Worm (Caenorhabditis elegans) whole organism, young adult: ENCODE results near the gene pap-2.
A peak's percentile ranks its signal among the peaks of the same experiment; 100 is the strongest.

Experiments
- B0019.2 ChIP-seq: fragments of 200-800 bp; sonication (Bioruptor generic); conservative IDR thresholded peaks from 2 replicates; pipeline ENCODE4 v1.3.6; 2022; ENCODE audit warnings: missing genetic modification reagents, missing genetic modification characterization, missing compliant biosample characterization
- F37B4.10 ChIP-seq: fragments of 200-800 bp; sonication (Bioruptor generic); IDR thresholded peaks from 2 replicates; pipeline ENCODE4 v1.3.6; 2022; ENCODE audit warnings: missing genetic modification characterization, missing compliant biosample characterization
- F55B11.4 ChIP-seq: sonication (generic microtip); optimal IDR thresholded peaks from 2 replicates; lab custom pipeline; 2016; ENCODE audit warnings: missing compliant biosample characterization, missing genetic modification characterization, borderline replicate concordance; ENCODE audit not compliant: insufficient read depth
- F57A8.1 ChIP-seq: fragments of 200-800 bp; sonication (Bioruptor generic); optimal IDR thresholded peaks from 2 replicates; lab custom pipeline; 2018; ENCODE audit warnings: mild to moderate bottlenecking, missing genetic modification characterization, moderate library complexity, missing compliant biosample characterization
- F57C9.4 ChIP-seq: sonication (generic microtip); optimal IDR thresholded peaks from 2 replicates; lab custom pipeline; 2017; ENCODE audit warnings: mild to moderate bottlenecking, missing genetic modification characterization, missing compliant biosample characterization
- K12H6.12 ChIP-seq: fragments of 200-800 bp; sonication (Bioruptor generic); optimal IDR thresholded peaks from 2 replicates; lab custom pipeline; 2018; ENCODE audit warnings: mild to moderate bottlenecking, missing genetic modification characterization, missing compliant biosample characterization
- T07F8.4 ChIP-seq: sonication (generic microtip); optimal IDR thresholded peaks from 2 replicates; lab custom pipeline; 2016; ENCODE audit warnings: mild to moderate bottlenecking, missing genetic modification characterization, moderate library complexity, missing compliant biosample characterization
- T26A5.8 ChIP-seq: sonication (generic microtip); optimal IDR thresholded peaks from 2 replicates; lab custom pipeline; 2016; ENCODE audit warnings: missing genetic modification characterization, missing compliant biosample characterization
- Y53F4B.3 ChIP-seq: fragments of 200-800 bp; sonication (Bioruptor generic); IDR thresholded peaks from 2 replicates; pipeline ENCODE4 v1.3.6; 2022; ENCODE audit warnings: missing genetic modification reagents, missing genetic modification characterization, missing compliant biosample characterization
- ZK185.1 ChIP-seq: sonication (generic microtip); optimal IDR thresholded peaks from 2 replicates; lab custom pipeline; 2016; ENCODE audit warnings: mild to moderate bottlenecking, missing genetic modification characterization, missing compliant biosample characterization; ENCODE audit not compliant: poor library complexity, severe bottlenecking
- akir-1 ChIP-seq: fragments of 200-800 bp; sonication (Bioruptor generic); optimal IDR thresholded peaks from 2 replicates; lab custom pipeline; 2018; ENCODE audit warnings: mild to moderate bottlenecking, missing genetic modification characterization, moderate library complexity, missing compliant biosample characterization
- ama-1 ChIP-seq, 3 experiments: fragments of 150-350 bp in 1 of 3; sonication (generic microtip) in 2 of 3; optimal IDR thresholded peaks; 2 replicates each; lab custom pipeline; 2014 to 2018; ENCODE audit warnings: missing biosample characterization in 2 of 3, missing genetic modification characterization in 2 of 3, missing genetic modification reagents in 2 of 3
- attf-6 ChIP-seq: fragments of 200-800 bp; sonication (Bioruptor generic); IDR thresholded peaks from 2 replicates; pipeline ENCODE4 v1.3.6; 2022; ENCODE audit warnings: missing genetic modification reagents, missing genetic modification characterization, missing compliant biosample characterization
- bed-1 ChIP-seq: fragments of 200-800 bp; sonication (Bioruptor generic); IDR thresholded peaks from 2 replicates; pipeline ENCODE4 v1.3.6; 2022; ENCODE audit warnings: missing genetic modification reagents, missing genetic modification characterization, missing compliant biosample characterization
- cebp-1 ChIP-seq, 2 experiments: fragments of 200-800 bp in 1 of 2; sonication (Bioruptor generic) in 1 of 2; sonication (generic microtip) in 1 of 2; IDR thresholded peaks in 1 of 2; optimal IDR thresholded peaks in 1 of 2; 2 replicates each; pipeline versions ENCODE4 v1.3.6 to Lab custom; 2017 to 2022; ENCODE audit warnings: missing compliant biosample characterization in 2 of 2, missing genetic modification characterization in 2 of 2, mild to moderate bottlenecking in 1 of 2, missing genetic modification reagents in 1 of 2, moderate library complexity in 1 of 2
- ceh-100 ChIP-seq: fragments of 200-800 bp; sonication (Bioruptor generic); IDR thresholded peaks from 2 replicates; pipeline ENCODE4 v1.3.6; 2022; ENCODE audit warnings: missing genetic modification reagents, missing genetic modification characterization, missing compliant biosample characterization
- ceh-40 ChIP-seq: fragments of 200-800 bp; sonication (Bioruptor generic); IDR thresholded peaks from 2 replicates; pipeline ENCODE4 v1.3.6; 2022; ENCODE audit warnings: missing genetic modification characterization, missing compliant biosample characterization
- ceh-79 ChIP-seq: sonication (generic microtip); optimal IDR thresholded peaks from 2 replicates; lab custom pipeline; 2017; ENCODE audit warnings: mild to moderate bottlenecking, missing genetic modification characterization, missing compliant biosample characterization
- ceh-91 ChIP-seq: fragments of 200-800 bp; sonication (Bioruptor generic); IDR thresholded peaks from 2 replicates; pipeline ENCODE4 v1.3.6; 2022; ENCODE audit warnings: missing genetic modification reagents, missing genetic modification characterization, missing compliant biosample characterization
- die-1 ChIP-seq: sonication (generic microtip); optimal IDR thresholded peaks from 2 replicates; lab custom pipeline; 2016; ENCODE audit warnings: missing genotype, mild to moderate bottlenecking, missing genetic modification characterization, missing compliant biosample characterization
- dox-1 ChIP-seq: fragments of 200-800 bp; sonication (Bioruptor generic); IDR thresholded peaks from 2 replicates; pipeline ENCODE4 v1.3.6; 2022; ENCODE audit warnings: missing genetic modification reagents, missing genetic modification characterization, missing compliant biosample characterization
- dpl-1 ChIP-seq: fragments of 150-350 bp; optimal IDR thresholded peaks from 2 replicates; lab custom pipeline; 2014; ENCODE audit warnings: missing biosample characterization, missing genetic modification reagents, missing genetic modification characterization
- efl-1 ChIP-seq: fragments of 150-350 bp; optimal IDR thresholded peaks from 2 replicates; lab custom pipeline; 2014; ENCODE audit warnings: missing biosample characterization, missing genetic modification reagents, missing genetic modification characterization
- ekl-4 ChIP-seq: fragments of 200-800 bp; sonication (Bioruptor generic); IDR thresholded peaks from 2 replicates; pipeline ENCODE4 v1.3.6; 2022; ENCODE audit warnings: missing genetic modification reagents, missing genetic modification characterization, missing compliant biosample characterization
- hmg-1.2 ChIP-seq: fragments of 200-800 bp; sonication (Bioruptor generic); IDR thresholded peaks from 2 replicates; pipeline ENCODE4 v1.3.6; 2022; ENCODE audit warnings: missing genetic modification reagents, missing genetic modification characterization, missing compliant biosample characterization
- hsf-1 ChIP-seq: fragments of 200-800 bp; sonication (Bioruptor generic); IDR thresholded peaks from 2 replicates; pipeline ENCODE4 v1.3.6; 2022; ENCODE audit warnings: missing genetic modification reagents, missing genetic modification characterization, missing compliant biosample characterization
- let-607 ChIP-seq, 2 experiments: fragments of 200-800 bp in 1 of 2; sonication (Bioruptor generic) in 1 of 2; sonication (generic microtip) in 1 of 2; optimal IDR thresholded peaks; 2 replicates each; lab custom pipeline; 2016 to 2018; ENCODE audit warnings: mild to moderate bottlenecking in 2 of 2, missing compliant biosample characterization in 2 of 2, missing genetic modification characterization in 2 of 2, moderate library complexity in 2 of 2, missing genotype in 1 of 2
- lin-35 ChIP-seq, 3 experiments: fragments of 150-350 bp in 2 of 3; sonication (generic microtip) in 1 of 3; optimal IDR thresholded peaks; 2 replicates each; lab custom pipeline; 2014 to 2018; ENCODE audit warnings: missing biosample characterization in 3 of 3, missing genetic modification characterization in 3 of 3, missing genetic modification reagents in 3 of 3
- lir-1 ChIP-seq: fragments of 200-800 bp; sonication (Bioruptor generic); conservative IDR thresholded peaks from 2 replicates; pipeline ENCODE4 v1.3.6; 2022; ENCODE audit warnings: missing genetic modification reagents, missing genetic modification characterization, missing compliant biosample characterization
- madf-10 ChIP-seq: sonication (generic microtip); optimal IDR thresholded peaks from 2 replicates; lab custom pipeline; 2016; ENCODE audit warnings: mild to moderate bottlenecking, missing genetic modification characterization, missing compliant biosample characterization
- madf-8 ChIP-seq: fragments of 200-800 bp; sonication (Bioruptor generic); conservative IDR thresholded peaks from 2 replicates; pipeline ENCODE4 v1.3.6; 2022; ENCODE audit warnings: missing genetic modification reagents, missing genetic modification characterization, missing compliant biosample characterization
- mcd-1 ChIP-seq: fragments of 200-800 bp; sonication (Bioruptor generic); IDR thresholded peaks from 2 replicates; pipeline ENCODE4 v1.3.6; 2022; ENCODE audit warnings: missing genetic modification reagents, missing genetic modification characterization, missing compliant biosample characterization
- mxl-1 ChIP-seq: sonication (generic microtip); optimal IDR thresholded peaks from 2 replicates; lab custom pipeline; 2016; ENCODE audit warnings: missing genetic modification characterization, missing compliant biosample characterization
- nfyb-1 ChIP-seq: fragments of 200-800 bp; sonication (Bioruptor generic); IDR thresholded peaks from 2 replicates; pipeline ENCODE4 v1.3.6; 2022; ENCODE audit warnings: missing genetic modification reagents, missing genetic modification characterization, missing compliant biosample characterization
- nhr-80 ChIP-seq: sonication (generic microtip); optimal IDR thresholded peaks from 2 replicates; lab custom pipeline; 2016; ENCODE audit warnings: missing genetic modification characterization, missing compliant biosample characterization
- pha-4 ChIP-seq: fragments of 150-350 bp; sonication (generic microtip); optimal IDR thresholded peaks from 2 replicates; lab custom pipeline; 2014; ENCODE audit warnings: missing biosample characterization, missing genetic modification reagents, missing genetic modification characterization
- rcor-1 ChIP-seq: fragments of 200-800 bp; sonication (Bioruptor generic); IDR thresholded peaks from 2 replicates; pipeline ENCODE4 v1.3.6; 2022; ENCODE audit warnings: missing genetic modification reagents, missing genetic modification characterization, missing compliant biosample characterization
- rec-8 ChIP-seq, 2 experiments: sonication (generic microtip); optimal IDR thresholded peaks; 2 replicates each; lab custom pipeline; 2016; ENCODE audit warnings: mild to moderate bottlenecking in 2 of 2, missing genetic modification characterization in 2 of 2, missing genetic modification reagents in 2 of 2, missing genotype in 2 of 2, missing biosample characterization in 1 of 2, missing compliant biosample characterization in 1 of 2, moderate library complexity in 1 of 2
- sdz-38 ChIP-seq: sonication (generic microtip); optimal IDR thresholded peaks from 2 replicates; lab custom pipeline; 2016; ENCODE audit warnings: missing genotype, missing genetic modification characterization, missing compliant biosample characterization
- snpc-3.4 ChIP-seq: sonication (generic microtip); optimal IDR thresholded peaks from 2 replicates; lab custom pipeline; 2017; ENCODE audit warnings: missing genetic modification characterization, mild to moderate bottlenecking, missing compliant biosample characterization, antibody characterized with exemption, moderate library complexity, missing genotype, missing genetic modification reagents
- tbp1 ChIP-seq: fragments of 200-800 bp; sonication (Bioruptor generic); optimal IDR thresholded peaks from 2 replicates; lab custom pipeline; 2018; ENCODE audit warnings: mild to moderate bottlenecking, missing genetic modification characterization, missing compliant biosample characterization
- zfh-2 ChIP-seq: fragments of 200-800 bp; sonication (Bioruptor generic); conservative IDR thresholded peaks from 2 replicates; pipeline ENCODE4 v1.3.6; 2022; ENCODE audit warnings: missing genetic modification reagents, missing genetic modification characterization, missing compliant biosample characterization

Gene pap-2

DNA sequence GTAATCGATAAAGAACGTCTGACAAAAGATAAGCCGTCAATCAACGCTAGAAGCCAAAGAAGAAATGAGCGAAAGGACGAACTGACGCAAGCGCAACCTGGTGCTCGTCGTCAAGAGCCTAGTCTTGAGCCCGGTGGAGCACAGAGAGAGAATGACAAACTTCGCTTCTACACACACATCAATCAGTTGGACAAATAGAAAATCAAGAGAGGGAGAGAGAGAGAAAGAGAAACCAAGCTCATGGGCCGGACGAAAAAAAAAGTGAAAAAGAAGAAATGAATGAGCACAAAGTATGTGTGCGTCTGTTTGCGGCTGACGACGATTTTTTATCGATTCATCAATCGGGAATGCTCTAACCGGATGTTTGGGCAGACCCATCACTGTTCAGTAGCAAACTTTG is 11.9 kb upstream of the pap-2 start:
- TF ChIP-seq nhr-80 (tag; lab: Kevin White, UChicago) (no peak), bed-1 (GFP tag; lab: Robert Waterston, UW) (no peak), hsf-1 (GFP tag; lab: Robert Waterston, UW) (no peak), ceh-100 (GFP tag; lab: Robert Waterston, UW) (no peak), akir-1 (GFP tag; lab: Kevin White, UChicago) (no peak), ceh-91 (GFP tag; lab: Robert Waterston, UW) (no peak), madf-10 (no peak), tbp1 (no peak), ceh-40 (GFP tag; lab: Robert Waterston, UW) (no peak), F37B4.10 (GFP tag; lab: Robert Waterston, UW) (no peak), dpl-1 (no peak), F55B11.4 (tag; lab: Kevin White, UChicago) (no peak), dox-1 (GFP tag; lab: Robert Waterston, UW) (0 out of 2 replicates have a peak, but pooled peaks have one; percentile 14), mcd-1 (GFP tag; lab: Robert Waterston, UW) (0 out of 2 replicates have a peak, but pooled peaks have one; percentile 35), cebp-1 (GFP tag; IDR thresholded peaks at IDR 0.05; lab: Robert Waterston, UW) (no peak), cebp-1 (tag; optimal IDR thresholded peaks at IDR 0.05; lab: Kevin White, UChicago) (no peak), K12H6.12 (tag; lab: Kevin White, UChicago) (no peak), attf-6 (GFP tag; lab: Robert Waterston, UW) (no peak), efl-1 (GFP tag; lab: Kevin White, UChicago) (no peak), ekl-4 (peak; percentile 27; the same call in 1 of the 2 replicates), ama-1 (optimal IDR thresholded peaks at IDR 0.05; lab: Kevin White, UChicago) (peak; percentile 33), ama-1 (GFP tag; optimal IDR thresholded peaks at IDR 0.05; lab: Kevin White, UChicago) (no peak), T26A5.8 (no peak), sdz-38 (tag; lab: Kevin White, UChicago) (no peak), madf-8 (GFP tag; lab: Robert Waterston, UW) (no peak), snpc-3.4 (tag; lab: Kevin White, UChicago) (no peak), die-1 (no peak), lin-35 (GFP tag; optimal IDR thresholded peaks at IDR 0.05; lab: Kevin White, UChicago) (no peak), Y53F4B.3 (GFP tag; lab: Robert Waterston, UW) (no peak), T07F8.4 (tag; lab: Kevin White, UChicago) (no peak), zfh-2 (GFP tag; lab: Robert Waterston, UW) (peak; percentile 41), rcor-1 (no peak), mxl-1 (no peak), ceh-79 (tag; lab: Kevin White, UChicago) (no peak), nfyb-1 (GFP tag; lab: Robert Waterston, UW) (no peak), pha-4 (peak; percentile 43), hmg-1.2 (GFP tag; lab: Robert Waterston, UW) (peak; percentile 14; the same call in 1 of the 2 replicates), rec-8 (tag; optimal IDR thresholded peaks at IDR 0.05; lab: Kevin White, UChicago) (no peak), F57C9.4 (tag; lab: Kevin White, UChicago) (no peak), F57A8.1 (GFP tag; lab: Kevin White, UChicago) (no peak), lir-1 (GFP tag; lab: Robert Waterston, UW) (no peak)

ce11 chrII:9620616-9621015 is 11.4 kb upstream of the pap-2 start:
- peak; percentile 93 to 94 for TF ChIP-seq let-607 (tag; optimal IDR thresholded peaks at IDR 0.05; lab: Kevin White, UChicago)
- peak; percentile 29 for TF ChIP-seq ZK185.1 (tag; lab: Kevin White, UChicago)
- peak; percentile 72 for TF ChIP-seq nhr-80 (tag; lab: Kevin White, UChicago)
- no peak for TF ChIP-seq B0019.2
